Fruit fly (Drosophila melanogaster) whole organism, pupa: Measurements from ENCODE around the gene CG15450.

Experiments used
- CG10348 ChIP-seq: fragments of 200-800 bp; sonication (Bioruptor generic); IDR thresholded peaks from 2 replicates; pipeline ENCODE4 v1.3.6; 2022; ENCODE audit warnings: missing biosample characterization, missing genetic modification characterization
- CG12605 ChIP-seq: fragments of 200-800 bp; sonication (Bioruptor generic); IDR thresholded peaks from 2 replicates; pipeline ENCODE4 v1.3.6; 2022; ENCODE audit warnings: missing biosample characterization, missing genetic modification characterization
- CG14655 ChIP-seq: fragments of 200-800 bp; sonication (Bioruptor generic); optimal IDR thresholded peaks from 3 replicates; lab custom pipeline; 2017; ENCODE audit warnings: mild to moderate bottlenecking, missing biosample characterization, missing genetic modification reagents, missing genetic modification characterization
- CG15710 ChIP-seq: fragments of 200-800 bp; sonication (Bioruptor generic); optimal IDR thresholded peaks from 2 replicates; lab custom pipeline; 2018; ENCODE audit warnings: missing biosample characterization, mild to moderate bottlenecking, missing genetic modification characterization, moderate library complexity
- CG17806 ChIP-seq: fragments of 200-800 bp; sonication (Bioruptor generic); optimal IDR thresholded peaks from 2 replicates; lab custom pipeline; 2018; ENCODE audit warnings: missing biosample characterization, mild to moderate bottlenecking, missing genetic modification characterization, moderate library complexity
- CG32121 ChIP-seq: fragments of 200-800 bp; sonication (Bioruptor generic); IDR thresholded peaks from 2 replicates; pipeline ENCODE4 v1.3.6; 2022; ENCODE audit warnings: missing biosample characterization, missing genetic modification characterization
- CG34367 ChIP-seq: fragments of 200-800 bp; sonication (Bioruptor generic); optimal IDR thresholded peaks from 2 replicates; lab custom pipeline; 2018; ENCODE audit warnings: missing biosample characterization, mild to moderate bottlenecking, missing genetic modification characterization
- CG4496 ChIP-seq: fragments of 200-800 bp; sonication (Bioruptor generic); IDR thresholded peaks from 3 replicates; pipeline ENCODE4 v1.3.6; 2022; ENCODE audit warnings: missing biosample characterization, missing genetic modification characterization
- Ets98B ChIP-seq: fragments of 200-800 bp; sonication (Bioruptor generic); IDR thresholded peaks from 2 replicates; pipeline ENCODE4 v1.3.6; 2022; ENCODE audit warnings: missing biosample characterization, missing genetic modification characterization
- Pif1B ChIP-seq: fragments of 200-800 bp; sonication (Bioruptor generic); optimal IDR thresholded peaks from 3 replicates; lab custom pipeline; 2016; ENCODE audit warnings: missing biosample characterization, missing genetic modification characterization
- Snoo ChIP-seq: fragments of 200-800 bp; sonication (Bioruptor generic); optimal IDR thresholded peaks from 3 replicates; lab custom pipeline; 2017; ENCODE audit warnings: missing biosample characterization, mild to moderate bottlenecking, missing genetic modification characterization, inconsistent platforms
- rn ChIP-seq: fragments of 200-800 bp; sonication (Bioruptor generic); IDR thresholded peaks from 2 replicates; pipeline ENCODE4 v1.3.6; 2022; ENCODE audit warnings: missing biosample characterization, missing genetic modification characterization

The CG15450 gene

DNA sequence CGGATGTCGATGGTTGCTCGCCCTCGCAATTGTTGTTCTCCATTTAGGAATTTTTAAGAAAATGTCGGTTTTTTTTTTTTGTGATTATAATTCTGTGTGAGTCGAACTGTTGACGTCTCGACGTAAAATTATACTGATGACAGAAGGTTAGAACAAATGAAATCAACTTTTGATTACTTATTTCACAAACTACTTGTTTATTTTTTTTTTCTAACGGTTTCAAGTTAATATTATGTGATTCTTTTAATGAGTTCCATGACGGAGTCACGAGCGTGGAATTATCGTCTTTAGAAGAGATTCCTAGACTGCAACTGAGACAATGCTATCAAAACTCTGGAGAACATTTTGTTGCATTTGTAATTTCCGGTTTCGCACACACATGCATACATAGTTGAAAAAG lies 47.4 kb downstream of the CG15450 start, which contains the start of gene CG1314:
Gene CG1314 (minus strand): TSS at position 101 of the 400 bp plus-strand sequence.
- TF ChIP-seq CG10348 (GFP tag; lab: Robert Waterston, UW) (no peak), rn (no peak), CG14655 (GFP tag; lab: Kevin White, UChicago) (no peak), CG17806 (tag; lab: Kevin White, UChicago) (no peak), CG32121 (GFP tag; lab: Robert Waterston, UW) (no peak), Snoo (tag; lab: Kevin White, UChicago) (no peak), CG12605 (GFP tag; lab: Robert Waterston, UW) (no peak), CG15710 (tag; lab: Kevin White, UChicago) (no peak), CG4496 (GFP tag; lab: Robert Waterston, UW) (no peak), CG34367 (tag; lab: Kevin White, UChicago) (no peak), Pif1B (GFP tag; lab: Kevin White, UChicago) (no peak), Ets98B (no peak)
